Worm (Caenorhabditis elegans): ENCODE results near the gene mvk-1.

- no peak for TF ChIP-seq B0019.2 (GFP tag; conservative IDR thresholded peaks at IDR 0.05)
- TF ChIP-seq madf-3 (GFP tag; IDR thresholded peaks at IDR 0.05), result no peak
- no peak for TF ChIP-seq somi-1 (GFP tag; optimal IDR thresholded peaks at IDR 0.05)
- TF ChIP-seq attf-5 (GFP tag; optimal IDR thresholded peaks at IDR 0.05), result no peak
- peak; percentile 55 for TF ChIP-seq F52B5.7 (tag; optimal IDR thresholded peaks at IDR 0.05)
Measured at ce11 chrIII:6164253-6164971, 28.3 kb upstream of the mvk-1 start, which contains the start of gene F42A10.9.
